Worm (Caenorhabditis elegans): Measurements from ENCODE around the gene F16G10.13.

DNA sequence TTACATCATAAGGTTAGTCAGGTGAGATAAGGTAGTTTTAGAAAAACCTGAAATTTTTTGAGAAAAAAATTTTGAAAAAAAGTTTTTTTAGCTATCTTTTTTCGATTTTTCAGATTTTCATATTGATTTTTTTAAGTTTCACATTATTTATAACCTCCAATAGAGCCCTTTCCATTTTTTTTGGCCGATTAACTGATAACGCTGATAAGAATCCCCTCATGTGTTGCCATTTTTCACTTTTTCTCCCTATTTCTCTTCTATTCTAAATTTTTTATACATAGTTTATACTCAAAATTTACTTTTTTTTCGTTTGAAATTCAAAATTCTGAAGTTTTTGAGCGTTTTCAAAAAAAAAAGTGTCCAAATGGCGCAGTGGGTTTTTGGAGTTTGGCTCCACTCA, 42.4 kb upstream of the F16G10.13 start:
- no peak for TF ChIP-seq nhr-76 (tag; optimal IDR thresholded peaks at IDR 0.05)
- TF ChIP-seq unc-62 (GFP tag; optimal IDR thresholded peaks at IDR 0.05): no peak

All from whole organism, L3 larva.